Worm (Caenorhabditis elegans) whole organism, young adult: ENCODE results near the gene ZK637.15.

Experiments
- B0035.1 ChIP-seq: sonication (generic microtip); optimal IDR thresholded peaks from 2 replicates; lab custom pipeline; 2016; ENCODE audit warnings: missing genetic modification characterization, mild to moderate bottlenecking, missing compliant biosample characterization, missing genotype, missing genetic modification reagents
- C06A6.2 ChIP-seq: fragments of 200-800 bp; sonication (Bioruptor generic); conservative IDR thresholded peaks from 2 replicates; pipeline ENCODE4 v1.3.6; 2022; ENCODE audit warnings: missing genetic modification characterization, missing compliant biosample characterization
- F37B4.10 ChIP-seq: fragments of 200-800 bp; sonication (Bioruptor generic); IDR thresholded peaks from 2 replicates; pipeline ENCODE4 v1.3.6; 2022; ENCODE audit warnings: missing genetic modification characterization, missing compliant biosample characterization
- F39B2.1 ChIP-seq: fragments of 200-800 bp; sonication (Bioruptor generic); IDR thresholded peaks from 2 replicates; pipeline ENCODE4 v1.3.6; 2022; ENCODE audit warnings: missing genetic modification reagents, missing genetic modification characterization, missing compliant biosample characterization
- F57C9.4 ChIP-seq: sonication (generic microtip); optimal IDR thresholded peaks from 2 replicates; lab custom pipeline; 2017; ENCODE audit warnings: mild to moderate bottlenecking, missing genetic modification characterization, missing compliant biosample characterization
- T26A5.8 ChIP-seq: sonication (generic microtip); optimal IDR thresholded peaks from 2 replicates; lab custom pipeline; 2016; ENCODE audit warnings: missing genetic modification characterization, missing compliant biosample characterization
- Y56A3A.18 ChIP-seq: fragments of 200-800 bp; sonication (Bioruptor generic); IDR thresholded peaks from 2 replicates; pipeline ENCODE4 v1.3.6; 2022; ENCODE audit warnings: missing genetic modification reagents, missing genetic modification characterization, missing compliant biosample characterization
- Y95B8A.8 ChIP-seq: fragments of 200-800 bp; sonication (Bioruptor generic); IDR thresholded peaks from 2 replicates; pipeline ENCODE4 v1.3.6; 2022; ENCODE audit warnings: missing genetic modification reagents, missing genetic modification characterization, missing compliant biosample characterization
- akir-1 ChIP-seq: fragments of 200-800 bp; sonication (Bioruptor generic); optimal IDR thresholded peaks from 2 replicates; lab custom pipeline; 2018; ENCODE audit warnings: mild to moderate bottlenecking, missing genetic modification characterization, moderate library complexity, missing compliant biosample characterization
- atf-7 ChIP-seq: sonication (generic microtip); optimal IDR thresholded peaks from 2 replicates; lab custom pipeline; 2017; ENCODE audit warnings: mild to moderate bottlenecking, missing genetic modification characterization, missing compliant biosample characterization
- athp-1 ChIP-seq: sonication (generic microtip); optimal IDR thresholded peaks from 2 replicates; lab custom pipeline; 2017; ENCODE audit warnings: mild to moderate bottlenecking, missing genetic modification characterization, missing compliant biosample characterization
- attf-3 ChIP-seq: fragments of 200-800 bp; sonication (Bioruptor generic); conservative IDR thresholded peaks from 2 replicates; pipeline ENCODE4 v1.3.6; 2022; ENCODE audit warnings: missing genetic modification reagents, missing genetic modification characterization, missing compliant biosample characterization
- bed-1 ChIP-seq: fragments of 200-800 bp; sonication (Bioruptor generic); IDR thresholded peaks from 2 replicates; pipeline ENCODE4 v1.3.6; 2022; ENCODE audit warnings: missing genetic modification reagents, missing genetic modification characterization, missing compliant biosample characterization
- bed-2 ChIP-seq: fragments of 200-800 bp; sonication (Bioruptor generic); IDR thresholded peaks from 2 replicates; pipeline ENCODE4 v1.3.6; 2022; ENCODE audit warnings: missing genetic modification reagents, missing genetic modification characterization, missing compliant biosample characterization
- ccch-3 ChIP-seq: fragments of 200-800 bp; sonication (Bioruptor generic); optimal IDR thresholded peaks from 2 replicates; lab custom pipeline; 2018; ENCODE audit warnings: mild to moderate bottlenecking, missing genetic modification characterization, missing compliant biosample characterization
- cebp-1 ChIP-seq, 2 experiments: fragments of 200-800 bp in 1 of 2; sonication (Bioruptor generic) in 1 of 2; sonication (generic microtip) in 1 of 2; IDR thresholded peaks in 1 of 2; optimal IDR thresholded peaks in 1 of 2; 2 replicates each; pipeline versions ENCODE4 v1.3.6 to Lab custom; 2017 to 2022; ENCODE audit warnings: missing compliant biosample characterization in 2 of 2, missing genetic modification characterization in 2 of 2, mild to moderate bottlenecking in 1 of 2, missing genetic modification reagents in 1 of 2, moderate library complexity in 1 of 2
- cebp-2 ChIP-seq: fragments of 200-800 bp; sonication (Bioruptor generic); IDR thresholded peaks from 2 replicates; pipeline ENCODE4 v1.3.6; 2022; ENCODE audit warnings: missing genetic modification characterization, missing compliant biosample characterization
- ceh-100 ChIP-seq: fragments of 200-800 bp; sonication (Bioruptor generic); IDR thresholded peaks from 2 replicates; pipeline ENCODE4 v1.3.6; 2022; ENCODE audit warnings: missing genetic modification reagents, missing genetic modification characterization, missing compliant biosample characterization
- egrh-3 ChIP-seq: fragments of 200-800 bp; sonication (Bioruptor generic); IDR thresholded peaks from 2 replicates; pipeline ENCODE4 v1.3.6; 2022; ENCODE audit warnings: missing genetic modification reagents, missing genetic modification characterization, missing compliant biosample characterization
- ekl-4 ChIP-seq: fragments of 200-800 bp; sonication (Bioruptor generic); IDR thresholded peaks from 2 replicates; pipeline ENCODE4 v1.3.6; 2022; ENCODE audit warnings: missing genetic modification reagents, missing genetic modification characterization, missing compliant biosample characterization
- fkh-3 ChIP-seq: sonication (generic microtip); optimal IDR thresholded peaks from 2 replicates; lab custom pipeline; 2016; ENCODE audit warnings: mild to moderate bottlenecking, missing genetic modification characterization, missing compliant biosample characterization
- gei-17 ChIP-seq: fragments of 200-800 bp; sonication (Bioruptor generic); optimal IDR thresholded peaks from 2 replicates; lab custom pipeline; 2018; ENCODE audit warnings: mild to moderate bottlenecking, missing genetic modification characterization, missing compliant biosample characterization
- him-1 ChIP-seq: sonication (generic microtip); optimal IDR thresholded peaks from 2 replicates; lab custom pipeline; 2016; ENCODE audit warnings: missing genotype, missing genetic modification reagents, missing genetic modification characterization, missing compliant biosample characterization
- hlh-12 ChIP-seq: sonication (generic microtip); optimal IDR thresholded peaks from 2 replicates; lab custom pipeline; 2016; ENCODE audit warnings: missing genetic modification characterization, missing compliant biosample characterization
- let-607 ChIP-seq, 2 experiments: fragments of 200-800 bp in 1 of 2; sonication (Bioruptor generic) in 1 of 2; sonication (generic microtip) in 1 of 2; optimal IDR thresholded peaks; 2 replicates each; lab custom pipeline; 2016 to 2018; ENCODE audit warnings: mild to moderate bottlenecking in 2 of 2, missing compliant biosample characterization in 2 of 2, missing genetic modification characterization in 2 of 2, moderate library complexity in 2 of 2, missing genotype in 1 of 2
- lsl-1 ChIP-seq: fragments of 200-800 bp; sonication (Bioruptor generic); optimal IDR thresholded peaks from 2 replicates; lab custom pipeline; 2018; ENCODE audit warnings: mild to moderate bottlenecking, missing genetic modification characterization, moderate library complexity, missing compliant biosample characterization
- madf-10 ChIP-seq: sonication (generic microtip); optimal IDR thresholded peaks from 2 replicates; lab custom pipeline; 2016; ENCODE audit warnings: mild to moderate bottlenecking, missing genetic modification characterization, missing compliant biosample characterization
- nfyb-1 ChIP-seq: fragments of 200-800 bp; sonication (Bioruptor generic); IDR thresholded peaks from 2 replicates; pipeline ENCODE4 v1.3.6; 2022; ENCODE audit warnings: missing genetic modification reagents, missing genetic modification characterization, missing compliant biosample characterization
- nhr-179 ChIP-seq: sonication (generic microtip); optimal IDR thresholded peaks from 2 replicates; lab custom pipeline; 2016; ENCODE audit warnings: mild to moderate bottlenecking, missing genetic modification characterization, missing compliant biosample characterization
- nhr-27 ChIP-seq: fragments of 200-800 bp; sonication (Bioruptor generic); optimal IDR thresholded peaks from 2 replicates; lab custom pipeline; 2018; ENCODE audit warnings: mild to moderate bottlenecking, missing genetic modification characterization, moderate library complexity, missing compliant biosample characterization
- nhr-80 ChIP-seq: sonication (generic microtip); optimal IDR thresholded peaks from 2 replicates; lab custom pipeline; 2016; ENCODE audit warnings: missing genetic modification characterization, missing compliant biosample characterization
- pbrm-1 ChIP-seq: fragments of 200-800 bp; sonication (Bioruptor generic); IDR thresholded peaks from 2 replicates; pipeline ENCODE4 v1.3.6; 2022; ENCODE audit warnings: missing genetic modification reagents, missing genetic modification characterization, missing compliant biosample characterization
- rpc-1 ChIP-seq, 2 experiments: fragments of 150-350 bp in 1 of 2; sonication (generic microtip) in 1 of 2; optimal IDR thresholded peaks; 2 replicates each; lab custom pipeline; 2014 to 2018; ENCODE audit warnings: missing biosample characterization in 1 of 2, missing genetic modification characterization in 1 of 2, missing genetic modification reagents in 1 of 2, missing genotype in 1 of 2
- sdz-38 ChIP-seq: sonication (generic microtip); optimal IDR thresholded peaks from 2 replicates; lab custom pipeline; 2016; ENCODE audit warnings: missing genotype, missing genetic modification characterization, missing compliant biosample characterization
- unc-62 ChIP-seq: fragments of 150-350 bp; optimal IDR thresholded peaks from 2 replicates; lab custom pipeline; 2014; ENCODE audit warnings: missing biosample characterization, missing genetic modification reagents, missing genetic modification characterization
- zfh-2 ChIP-seq: fragments of 200-800 bp; sonication (Bioruptor generic); conservative IDR thresholded peaks from 2 replicates; pipeline ENCODE4 v1.3.6; 2022; ENCODE audit warnings: missing genetic modification reagents, missing genetic modification characterization, missing compliant biosample characterization
- zim-3 ChIP-seq: sonication (generic microtip); optimal IDR thresholded peaks from 2 replicates; lab custom pipeline; 2017; ENCODE audit warnings: mild to moderate bottlenecking, missing genetic modification characterization, moderate library complexity, missing compliant biosample characterization

Gene ZK637.15

DNA sequence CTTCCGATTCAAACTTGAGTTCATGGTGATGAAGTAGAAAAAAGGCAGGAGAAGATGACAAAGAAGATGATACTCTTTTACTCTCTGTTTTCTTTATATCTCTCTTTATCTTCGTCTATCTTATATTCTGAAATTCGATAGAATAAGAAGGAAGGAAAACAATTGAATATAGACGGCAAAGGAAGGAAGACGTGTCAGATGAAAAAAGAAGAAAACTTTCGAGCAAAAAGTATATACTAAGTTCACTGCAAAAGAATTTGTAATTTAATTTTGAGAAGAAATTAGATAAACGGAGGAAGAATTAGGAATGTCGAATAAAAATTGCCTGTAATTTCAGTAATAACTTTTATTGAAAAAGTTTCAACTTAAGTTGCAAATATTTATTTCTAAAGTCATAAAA lies 42.9 kb upstream of the ZK637.15 start, which contains the start of gene K01F9.2:
TSS of gene K01F9.2 (minus strand) at position 127 of the 400 bp plus-strand sequence.
- no peak for TF ChIP-seq cebp-2 (GFP tag; lab: Robert Waterston, UW)
- no peak for TF ChIP-seq gei-17 (GFP tag; lab: Kevin White, UChicago)
- no peak for TF ChIP-seq nhr-80 (tag; lab: Kevin White, UChicago)
- TF ChIP-seq attf-3 (GFP tag; lab: Robert Waterston, UW), result no peak
- TF ChIP-seq, all 124 proteins: peak for 0

DNA sequence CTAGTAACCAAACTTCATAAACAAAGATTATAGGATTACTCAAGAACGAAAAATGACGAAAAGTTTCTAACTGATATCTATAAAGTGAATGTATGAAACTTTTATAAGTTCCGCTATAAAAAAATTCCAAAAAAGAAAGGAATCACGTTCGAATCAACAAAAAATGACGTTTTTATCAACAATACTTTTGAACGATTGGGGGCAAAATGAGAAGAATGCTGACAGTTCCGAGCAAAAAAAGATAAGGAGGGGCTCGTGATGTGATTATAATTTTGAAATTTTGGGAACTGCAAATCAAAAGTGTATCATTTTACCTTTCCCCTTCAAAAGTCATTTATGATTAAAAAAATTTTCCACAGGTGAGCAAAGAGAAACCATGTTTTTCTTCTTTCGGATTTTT lies 40.9 kb upstream of the ZK637.15 start:
- peak; percentile 74 for TF ChIP-seq unc-62 (GFP tag; lab: Kevin White, UChicago)
- TF ChIP-seq cebp-1 (GFP tag; IDR thresholded peaks at IDR 0.05; lab: Robert Waterston, UW), result peak; percentile 10; the same call in 1 of the 2 replicates
- no peak for TF ChIP-seq cebp-1 (tag; optimal IDR thresholded peaks at IDR 0.05; lab: Kevin White, UChicago)
- TF ChIP-seq hlh-12, result no peak
- peak; percentile 55 for TF ChIP-seq atf-7
- peak; percentile 85 for TF ChIP-seq nhr-80 (tag; lab: Kevin White, UChicago)
- TF ChIP-seq nfyb-1 (GFP tag; lab: Robert Waterston, UW), result no peak

DNA sequence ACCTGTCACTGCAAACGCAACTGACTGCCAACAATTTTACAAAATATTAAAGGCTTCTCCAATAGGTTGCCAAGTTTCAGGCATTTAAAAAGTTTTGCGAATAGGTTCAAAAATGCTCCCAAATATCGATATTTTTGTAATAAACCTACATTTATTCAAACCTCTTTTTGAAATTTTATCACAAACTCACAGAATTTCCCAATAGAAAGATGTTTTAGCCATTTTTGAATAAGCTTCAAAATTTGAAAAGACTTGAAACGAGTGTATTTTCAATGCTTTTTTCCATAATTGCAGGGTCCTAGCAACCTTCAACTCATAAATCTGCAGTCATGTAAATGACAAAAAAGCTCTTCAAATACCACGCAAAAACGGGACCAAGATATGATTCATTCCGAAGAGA lies 37.6 kb upstream of the ZK637.15 start:
- TF ChIP-seq ccch-3 (GFP tag; lab: Kevin White, UChicago) (no peak), sdz-38 (tag; lab: Kevin White, UChicago) (no peak), T26A5.8 (tag; lab: Kevin White, UChicago) (no peak), Y95B8A.8 (no peak), fkh-3 (tag; lab: Kevin White, UChicago) (no peak)

DNA sequence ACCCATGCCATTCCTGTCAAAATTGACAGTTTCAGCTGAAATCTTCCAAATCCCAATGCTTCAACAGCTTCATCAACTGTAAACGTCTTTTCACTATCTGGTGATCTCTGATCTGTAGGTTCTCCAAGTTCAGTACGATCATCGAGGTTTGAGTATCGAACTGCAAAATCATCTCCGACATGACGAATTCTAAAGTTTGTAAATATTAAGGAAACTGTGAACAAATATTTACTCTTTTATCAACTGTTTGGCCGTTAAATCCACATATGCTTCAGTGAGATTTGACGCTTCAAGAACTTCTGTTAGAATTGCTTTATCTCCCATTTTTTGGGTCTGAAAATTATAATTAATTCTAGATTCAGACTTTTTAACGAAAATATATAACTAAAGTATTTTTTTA lies 34.7 kb upstream of the ZK637.15 start, which contains the start of gene svop-1:
TSS of gene svop-1 (minus strand) at position 339 of the 400 bp plus-strand sequence.
- TF ChIP-seq F39B2.1 (GFP tag; lab: Robert Waterston, UW) (no peak), Y95B8A.8 (no peak), athp-1 (no peak), zfh-2 (no peak), C06A6.2 (no peak), attf-3 (GFP tag; lab: Robert Waterston, UW) (no peak)

DNA sequence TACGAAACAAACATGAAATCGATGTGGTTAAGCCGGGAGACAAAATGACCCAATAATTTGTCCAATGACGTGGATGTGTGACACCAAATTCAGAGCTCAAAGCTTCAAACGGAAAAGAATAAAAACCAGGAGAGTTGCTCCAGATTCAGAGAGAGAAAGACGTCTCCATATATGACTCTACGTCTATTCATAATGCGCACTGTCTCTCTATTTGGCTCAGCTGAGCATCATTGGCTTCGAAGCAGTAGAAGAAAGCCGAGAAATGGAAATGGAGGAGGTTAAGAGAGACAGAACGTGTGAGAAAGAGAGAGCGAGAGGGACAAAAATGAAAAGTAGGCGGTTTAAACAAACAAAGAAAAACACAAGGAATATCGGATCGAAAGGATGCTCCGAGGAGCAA lies 33.6 kb upstream of the ZK637.15 start:
- TF ChIP-seq ekl-4 (GFP tag; lab: Robert Waterston, UW), result no peak
- TF ChIP-seq cebp-1 (GFP tag; IDR thresholded peaks at IDR 0.05; lab: Robert Waterston, UW), result no peak
- peak; percentile 70 for TF ChIP-seq cebp-1 (tag; optimal IDR thresholded peaks at IDR 0.05; lab: Kevin White, UChicago)
- TF ChIP-seq, all 124 proteins: peak for 1

DNA sequence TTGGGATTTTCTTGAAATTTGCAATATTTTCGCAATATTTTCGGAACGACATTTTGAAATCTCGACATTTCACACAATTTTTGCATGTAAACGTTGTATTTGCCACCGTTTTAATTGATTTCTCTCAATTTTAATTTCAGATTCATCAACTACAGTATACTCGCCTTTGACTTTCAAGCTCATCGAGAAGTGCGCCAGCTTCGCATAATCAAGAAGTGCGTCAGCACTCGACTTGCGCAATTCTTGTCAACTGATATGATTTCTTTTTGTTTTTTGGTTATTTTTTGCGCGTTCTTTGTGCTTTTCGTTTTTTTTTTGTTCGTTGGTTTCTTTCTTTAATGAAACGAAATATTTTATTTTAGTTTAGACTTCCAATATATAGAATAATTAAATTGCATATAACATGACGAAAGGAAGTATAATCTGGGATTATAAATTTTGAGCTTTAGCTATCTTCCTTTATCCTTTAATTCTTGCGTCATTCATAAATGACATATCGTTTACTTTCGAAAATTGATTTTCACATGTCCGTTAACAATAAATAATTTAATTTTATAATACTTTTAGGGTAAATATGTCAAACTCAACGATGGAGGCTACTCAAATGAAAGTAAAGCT lies 32.6 kb upstream of the ZK637.15 start, which contains the start of gene famh-136:
TSS of gene famh-136 (plus strand) at position 568 of the 618 bp plus-strand sequence.
- TF ChIP-seq zim-3 (tag; lab: Kevin White, UChicago) (no peak), F57C9.4 (tag; lab: Kevin White, UChicago) (no peak), ceh-100 (peak; percentile 49; the same call in 1 of the 2 replicates), sdz-38 (tag; lab: Kevin White, UChicago) (no peak), B0035.1 (tag; lab: Kevin White, UChicago) (no peak), nhr-27 (no peak), akir-1 (GFP tag; lab: Kevin White, UChicago) (no peak), bed-1 (GFP tag; lab: Robert Waterston, UW) (no peak), lsl-1 (GFP tag; lab: Kevin White, UChicago) (peak; percentile 68), Y56A3A.18 (GFP tag; lab: Robert Waterston, UW) (peak; percentile 30; the same call in 1 of the 2 replicates), C06A6.2 (0 out of 2 replicates have a peak, but pooled peaks have one; percentile 20), T26A5.8 (tag; lab: Kevin White, UChicago) (no peak), nhr-179 (tag; lab: Kevin White, UChicago) (no peak), him-1 (tag; lab: Kevin White, UChicago) (peak; percentile 12), let-607 (tag; optimal IDR thresholded peaks at IDR 0.05; lab: Kevin White, UChicago) (peak; percentile 39 to 76), egrh-3 (no peak), bed-2 (GFP tag; lab: Robert Waterston, UW) (no peak), F37B4.10 (GFP tag; lab: Robert Waterston, UW) (no peak), pbrm-1 (GFP tag; lab: Robert Waterston, UW) (peak; percentile 87; the same call in 1 of the 2 replicates), athp-1 (peak; percentile 12), nfyb-1 (GFP tag; lab: Robert Waterston, UW) (peak; percentile 80), rpc-1 (optimal IDR thresholded peaks at IDR 0.05; lab: Kevin White, UChicago) (no peak), rpc-1 (tag; optimal IDR thresholded peaks at IDR 0.05; lab: Kevin White, UChicago) (no peak), madf-10 (tag; lab: Kevin White, UChicago) (peak; percentile 54)
